Worm (Caenorhabditis elegans) whole organism, L1 larva: Measurements from ENCODE around the gene lact-4.

Experiments used
- C34B4.2 ChIP-seq: sonication (generic microtip); optimal IDR thresholded peaks from 2 replicates; lab custom pipeline; 2017; ENCODE audit warnings: mild to moderate bottlenecking, missing genetic modification characterization, missing compliant biosample characterization
- F16B12.6 ChIP-seq: fragments of 150-350 bp; optimal IDR thresholded peaks from 2 replicates; lab custom pipeline; 2014; ENCODE audit warnings: missing biosample characterization, missing genetic modification characterization
- aha-1 ChIP-seq: fragments of 150-350 bp; optimal IDR thresholded peaks from 2 replicates; lab custom pipeline; 2014; ENCODE audit warnings: missing biosample characterization, missing genetic modification characterization
- alr-1 ChIP-seq: fragments of 200-800 bp; sonication (Bioruptor generic); optimal IDR thresholded peaks from 2 replicates; lab custom pipeline; 2018; ENCODE audit warnings: borderline replicate concordance, mild to moderate bottlenecking, missing genetic modification characterization, missing compliant biosample characterization
- aly-2 ChIP-seq: fragments of 150-350 bp; optimal IDR thresholded peaks from 2 replicates; lab custom pipeline; 2014; ENCODE audit warnings: missing biosample characterization, missing genetic modification characterization
- ama-1 ChIP-seq: fragments of 150-350 bp; optimal IDR thresholded peaks from 2 replicates; lab custom pipeline; 2014
- blmp-1 ChIP-seq: fragments of 150-350 bp; optimal IDR thresholded peaks from 2 replicates; lab custom pipeline; 2014; ENCODE audit warnings: missing biosample characterization, missing genetic modification characterization
- ceh-63 ChIP-seq: fragments of 200-800 bp; sonication (Bioruptor generic); optimal IDR thresholded peaks from 2 replicates; lab custom pipeline; 2018; ENCODE audit warnings: mild to moderate bottlenecking, missing genetic modification characterization, missing compliant biosample characterization
- ceh-8 ChIP-seq: fragments of 200-800 bp; sonication (Bioruptor generic); optimal IDR thresholded peaks from 2 replicates; lab custom pipeline; 2018; ENCODE audit warnings: mild to moderate bottlenecking, missing genetic modification characterization, moderate library complexity, missing compliant biosample characterization
- ceh-90 ChIP-seq: sonication (generic microtip); optimal IDR thresholded peaks from 2 replicates; lab custom pipeline; 2016; ENCODE audit warnings: missing genetic modification characterization, missing compliant biosample characterization
- ces-1 ChIP-seq: fragments of 150-350 bp; optimal IDR thresholded peaks from 2 replicates; lab custom pipeline; 2014; ENCODE audit warnings: missing biosample characterization, missing genetic modification reagents, missing genetic modification characterization
- dsc-1 ChIP-seq: sonication (generic microtip); optimal IDR thresholded peaks from 2 replicates; lab custom pipeline; 2016; ENCODE audit warnings: mild to moderate bottlenecking, missing genetic modification characterization, missing compliant biosample characterization
- efl-3 ChIP-seq: fragments of 200-800 bp; sonication (Bioruptor generic); optimal IDR thresholded peaks from 2 replicates; lab custom pipeline; 2018; ENCODE audit warnings: mild to moderate bottlenecking, missing genetic modification characterization, missing compliant biosample characterization
- egl-27 ChIP-seq, 2 experiments: fragments of 150-350 bp in 1 of 2; sonication (generic microtip); optimal IDR thresholded peaks; 3 replicates each; lab custom pipeline; 2017 to 2018; ENCODE audit warnings: missing biosample characterization in 2 of 2, missing genetic modification characterization in 2 of 2, missing genetic modification reagents in 2 of 2
- elt-2 ChIP-seq: sonication (generic microtip); optimal IDR thresholded peaks from 2 replicates; lab custom pipeline; 2016; ENCODE audit warnings: missing genetic modification characterization, mild to moderate bottlenecking, inconsistent platforms, missing compliant biosample characterization, missing genetic modification reagents
- fkh-4 ChIP-seq: sonication (generic microtip); optimal IDR thresholded peaks from 2 replicates; lab custom pipeline; 2016; ENCODE audit warnings: missing compliant biosample characterization, missing genetic modification characterization, borderline replicate concordance
- fos-1 ChIP-seq: fragments of 150-350 bp; optimal IDR thresholded peaks from 2 replicates; lab custom pipeline; 2014; ENCODE audit warnings: missing biosample characterization, missing genetic modification characterization
- hpl-2 ChIP-seq: fragments of 150-350 bp; optimal IDR thresholded peaks from 2 replicates; lab custom pipeline; 2014; ENCODE audit warnings: missing biosample characterization, missing genetic modification reagents, missing genetic modification characterization
- jun-1 ChIP-seq: fragments of 150-350 bp; optimal IDR thresholded peaks from 2 replicates; lab custom pipeline; 2014; ENCODE audit warnings: missing biosample characterization, missing genetic modification reagents, missing genetic modification characterization
- lin-14 ChIP-seq: fragments of 200-800 bp; sonication (Bioruptor generic); optimal IDR thresholded peaks from 2 replicates; lab custom pipeline; 2018; ENCODE audit warnings: mild to moderate bottlenecking, missing genetic modification characterization, moderate library complexity, missing compliant biosample characterization
- lin-15B ChIP-seq: fragments of 150-350 bp; sonication (generic microtip); optimal IDR thresholded peaks from 3 replicates; lab custom pipeline; 2014; ENCODE audit warnings: missing biosample characterization, missing genetic modification characterization
- lin-35 ChIP-seq, 2 experiments: fragments of 150-350 bp; optimal IDR thresholded peaks; 2 replicates each; lab custom pipeline; 2014; ENCODE audit warnings: missing biosample characterization in 2 of 2, missing genetic modification characterization in 2 of 2, missing genetic modification reagents in 2 of 2
- lin-39 ChIP-seq: fragments of 150-350 bp; optimal IDR thresholded peaks from 2 replicates; lab custom pipeline; 2014; ENCODE audit warnings: missing biosample characterization, missing genetic modification reagents, missing genetic modification characterization
- lir-3 ChIP-seq: sonication (generic microtip); optimal IDR thresholded peaks from 2 replicates; lab custom pipeline; 2016; ENCODE audit warnings: mild to moderate bottlenecking, missing genetic modification characterization, moderate library complexity, missing compliant biosample characterization; ENCODE audit not compliant: poor library complexity
- mep-1 ChIP-seq: fragments of 150-350 bp; optimal IDR thresholded peaks from 2 replicates; lab custom pipeline; 2014; ENCODE audit warnings: missing biosample characterization, missing genetic modification characterization
- nhr-12 ChIP-seq: sonication (generic microtip); optimal IDR thresholded peaks from 2 replicates; lab custom pipeline; 2017; ENCODE audit warnings: missing biosample characterization, missing genetic modification characterization
- nhr-20 ChIP-seq: sonication (generic microtip); optimal IDR thresholded peaks from 2 replicates; lab custom pipeline; 2016; ENCODE audit warnings: mild to moderate bottlenecking, missing genetic modification characterization, missing compliant biosample characterization
- nhr-71 ChIP-seq: sonication (generic microtip); optimal IDR thresholded peaks from 2 replicates; lab custom pipeline; 2016; ENCODE audit warnings: mild to moderate bottlenecking, missing genetic modification characterization, moderate library complexity, missing compliant biosample characterization
- nhr-77 ChIP-seq: fragments of 150-350 bp; optimal IDR thresholded peaks from 2 replicates; lab custom pipeline; 2014; ENCODE audit warnings: missing biosample characterization, missing genetic modification characterization
- nhr-84 ChIP-seq: sonication (generic microtip); optimal IDR thresholded peaks from 2 replicates; lab custom pipeline; 2017; ENCODE audit warnings: missing biosample characterization, missing genetic modification characterization
- nhr-85 ChIP-seq: sonication (generic microtip); peaks from one replicate; lab custom pipeline; 2016; ENCODE audit warnings: missing genetic modification characterization, inconsistent platforms, missing compliant biosample characterization
- nhr-90 ChIP-seq: sonication (generic microtip); optimal IDR thresholded peaks from 2 replicates; lab custom pipeline; 2016; ENCODE audit warnings: mild to moderate bottlenecking, missing genetic modification characterization, missing compliant biosample characterization; ENCODE audit not compliant: poor library complexity
- pax-3 ChIP-seq: fragments of 200-800 bp; sonication (Bioruptor generic); optimal IDR thresholded peaks from 2 replicates; lab custom pipeline; 2018; ENCODE audit warnings: mild to moderate bottlenecking, missing genetic modification characterization, moderate library complexity, missing compliant biosample characterization
- pqm-1 ChIP-seq: sonication (generic microtip); optimal IDR thresholded peaks from 3 replicates; lab custom pipeline; 2017; ENCODE audit warnings: missing biosample characterization, missing genetic modification characterization
- rnt-1 ChIP-seq: sonication (generic microtip); optimal IDR thresholded peaks from 2 replicates; lab custom pipeline; 2016; ENCODE audit warnings: mild to moderate bottlenecking, missing genetic modification characterization, moderate library complexity, missing compliant biosample characterization
- snu-23 ChIP-seq: sonication (generic microtip); optimal IDR thresholded peaks from 2 replicates; lab custom pipeline; 2016; ENCODE audit warnings: missing genetic modification characterization, missing compliant biosample characterization
- sup-37 ChIP-seq: fragments of 200-800 bp; sonication (Bioruptor generic); optimal IDR thresholded peaks from 2 replicates; lab custom pipeline; 2018; ENCODE audit warnings: mild to moderate bottlenecking, missing genetic modification characterization, missing compliant biosample characterization
- tlp-1 ChIP-seq: fragments of 150-350 bp; optimal IDR thresholded peaks from 2 replicates; lab custom pipeline; 2014; ENCODE audit warnings: missing biosample characterization, missing genetic modification characterization
- unc-62 ChIP-seq: fragments of 150-350 bp; optimal IDR thresholded peaks from 2 replicates; lab custom pipeline; 2014; ENCODE audit warnings: missing biosample characterization, missing genetic modification reagents, missing genetic modification characterization
- unc-86 ChIP-seq: sonication (generic microtip); optimal IDR thresholded peaks from 2 replicates; lab custom pipeline; 2016; ENCODE audit warnings: missing genetic modification characterization, missing compliant biosample characterization
- zag-1 ChIP-seq: fragments of 150-350 bp; optimal IDR thresholded peaks from 2 replicates; lab custom pipeline; 2014; ENCODE audit warnings: missing biosample characterization, missing genetic modification characterization
- zip-4 ChIP-seq: fragments of 200-800 bp; sonication (Bioruptor generic); optimal IDR thresholded peaks from 2 replicates; lab custom pipeline; 2018; ENCODE audit warnings: mild to moderate bottlenecking, missing genetic modification characterization, moderate library complexity, missing compliant biosample characterization
- ztf-4 ChIP-seq: fragments of 150-350 bp; optimal IDR thresholded peaks from 2 replicates; lab custom pipeline; 2014; ENCODE audit warnings: missing biosample characterization, missing genetic modification characterization

lact-4 gene

ce11 chrII:8450750-8451149, 29.5 kb downstream of the lact-4 start (continued):
- TF ChIP-seq mep-1 (tag; lab: Kevin White, UChicago) (no peak), aha-1 (tag; lab: Kevin White, UChicago) (no peak), unc-62 (GFP tag; lab: Kevin White, UChicago) (no peak), sup-37 (no peak), fkh-4 (tag; lab: Kevin White, UChicago) (no peak), ztf-4 (no peak), fos-1 (tag; lab: Kevin White, UChicago) (no peak), zag-1 (no peak), ama-1 (lab: Kevin White, UChicago) (no peak), lin-35 (GFP tag; optimal IDR thresholded peaks at IDR 0.05; lab: Kevin White, UChicago) (no peak), nhr-85 (peak; percentile 73), lin-14 (GFP tag; lab: Kevin White, UChicago) (peak; percentile 61), alr-1 (tag; lab: Kevin White, UChicago) (no peak), zip-4 (GFP tag; lab: Kevin White, UChicago) (no peak), ceh-8 (no peak), dsc-1 (tag; lab: Kevin White, UChicago) (no peak), lin-39 (tag; lab: Kevin White, UChicago) (no peak), hpl-2 (GFP tag; lab: Kevin White, UChicago) (no peak), egl-27 (tag; optimal IDR thresholded peaks at IDR 0.05; lab: Kevin White, UChicago) (no peak), nhr-77 (tag; lab: Kevin White, UChicago) (no peak), nhr-71 (tag; lab: Kevin White, UChicago) (peak; percentile 33), unc-86 (tag; lab: Kevin White, UChicago) (no peak), efl-3 (GFP tag; lab: Kevin White, UChicago) (no peak), nhr-12 (tag; lab: Kevin White, UChicago) (no peak), F16B12.6 (tag; lab: Kevin White, UChicago) (no peak), ceh-90 (tag; lab: Kevin White, UChicago) (no peak), tlp-1 (no peak), ceh-63 (GFP tag; lab: Kevin White, UChicago) (no peak), C34B4.2 (tag; lab: Kevin White, UChicago) (no peak), blmp-1 (peak; percentile 74), lir-3 (no peak), nhr-90 (tag; lab: Kevin White, UChicago) (no peak), nhr-84 (tag; lab: Kevin White, UChicago) (no peak), pqm-1 (no peak), snu-23 (GFP tag; lab: Kevin White, UChicago) (peak; percentile 8), pax-3 (tag; lab: Kevin White, UChicago) (no peak), lin-15B (tag; lab: Kevin White, UChicago) (no peak)

ce11 chrII:8449660-8450118, 30.6 kb downstream of the lact-4 start, which contains the start of gene F22B5.4:
F22B5.4 (plus strand) TSS chrII:8449710.
- TF ChIP-seq lin-35 (GFP tag; optimal IDR thresholded peaks at IDR 0.05; lab: Kevin White, UChicago) (peak in 1 of 2 experiments; percentile 26), ceh-90 (tag; lab: Kevin White, UChicago) (no peak), fos-1 (tag; lab: Kevin White, UChicago) (no peak), tlp-1 (no peak), jun-1 (tag; lab: Kevin White, UChicago) (no peak), nhr-20 (tag; lab: Kevin White, UChicago) (peak; percentile 43), rnt-1 (tag; lab: Kevin White, UChicago) (no peak), elt-2 (peak; percentile 11), ceh-63 (GFP tag; lab: Kevin White, UChicago) (no peak), ces-1 (GFP tag; lab: Kevin White, UChicago) (no peak), aly-2 (tag; lab: Kevin White, UChicago) (no peak)
- TF ChIP-seq, all 84 proteins: peak for 3
